Worm (Caenorhabditis elegans) whole organism, L4/young adult: Measurements from ENCODE around the gene F54E12.2.

ENCODE experiments used
- W03F9.2 ChIP-seq: fragments of 150-350 bp; optimal IDR thresholded peaks from 2 replicates; lab custom pipeline; 2014; ENCODE audit warnings: missing biosample characterization, missing genetic modification characterization
- dao-5 ChIP-seq: sonication (generic microtip); optimal IDR thresholded peaks from 2 replicates; lab custom pipeline; 2016; ENCODE audit warnings: missing genotype, missing genetic modification characterization, moderate library complexity, missing compliant biosample characterization
- him-1 ChIP-seq: sonication (generic microtip); optimal IDR thresholded peaks from 2 replicates; lab custom pipeline; 2016; ENCODE audit warnings: missing genotype, missing genetic modification reagents, missing genetic modification characterization, missing compliant biosample characterization

F54E12.2 gene

ce11 chrIV:11337021-11337420, at the start of gene F54E12.2:
Gene F54E12.2, minus strand, starts transcription at chrIV:11337184.
- peak; percentile 51 for TF ChIP-seq W03F9.2
- no peak for TF ChIP-seq him-1
- TF ChIP-seq dao-5 (tag; lab: Kevin White, UChicago), result no peak

- TF ChIP-seq dao-5 (tag; lab: Kevin White, UChicago) (no peak), him-1 (no peak), W03F9.2 (no peak)
Measured at ce11 chrIV:11379254-11379653, 42.3 kb upstream of the F54E12.2 start, which contains the start of gene fbxb-76. Gene fbxb-76, minus strand, starts transcription at chrIV:11379354.

- no peak for TF ChIP-seq W03F9.2
- TF ChIP-seq dao-5 (tag; lab: Kevin White, UChicago), result no peak
- TF ChIP-seq him-1, result no peak
Measured at ce11 chrIV:11377439-11377838, 40.5 kb upstream of the F54E12.2 start.

- TF ChIP-seq him-1, result no peak
- TF ChIP-seq W03F9.2, result no peak
- TF ChIP-seq dao-5 (tag; lab: Kevin White, UChicago), result no peak
Measured at ce11 chrIV:11375713-11376112, 38.7 kb upstream of the F54E12.2 start.

ce11 chrIV:11372366-11372997, 35.5 kb upstream of the F54E12.2 start, which contains the start of gene cbd-1:
Gene cbd-1, plus strand, starts transcription at chrIV:11372991.
- no peak for TF ChIP-seq W03F9.2
- TF ChIP-seq him-1, result no peak
- no peak for TF ChIP-seq dao-5 (tag; lab: Kevin White, UChicago)

- no peak for TF ChIP-seq W03F9.2
- TF ChIP-seq him-1, result no peak
- TF ChIP-seq dao-5 (tag; lab: Kevin White, UChicago), result no peak
Measured at ce11 chrIV:11371645-11372044, 34.7 kb upstream of the F54E12.2 start, which contains the start of gene sec-31. Gene sec-31, minus strand, starts transcription at chrIV:11371792.

- TF ChIP-seq dao-5 (tag; lab: Kevin White, UChicago), result no peak
- TF ChIP-seq W03F9.2, result no peak
Measured at ce11 chrIV:11363806-11364562, 27.0 kb upstream of the F54E12.2 start.

- TF ChIP-seq W03F9.2, result no peak
- no peak for TF ChIP-seq him-1
- TF ChIP-seq dao-5 (tag; lab: Kevin White, UChicago), result no peak
Measured at ce11 chrIV:11361409-11361808, 24.4 kb upstream of the F54E12.2 start, which contains the start of gene T01G1.4. Gene T01G1.4, minus strand, starts transcription at chrIV:11361509.

- TF ChIP-seq dao-5 (tag; lab: Kevin White, UChicago), result no peak
- TF ChIP-seq W03F9.2, result no peak
- TF ChIP-seq him-1, result no peak
Measured at ce11 chrIV:11359769-11360168, 22.8 kb upstream of the F54E12.2 start, which contains the start of gene klp-12. Gene klp-12, minus strand, starts transcription at chrIV:11359869.

- no peak for TF ChIP-seq dao-5 (tag; lab: Kevin White, UChicago)
- TF ChIP-seq W03F9.2, result no peak
- no peak for TF ChIP-seq him-1
Measured at ce11 chrIV:11353946-11354458, 17.0 kb upstream of the F54E12.2 start, which contains the start of gene T01G1.2. Gene T01G1.2, plus strand, starts transcription at chrIV:11354408.

- TF ChIP-seq dao-5 (tag; lab: Kevin White, UChicago), result no peak
- TF ChIP-seq him-1, result no peak
Measured at ce11 chrIV:11352768-11353167, 15.8 kb upstream of the F54E12.2 start.

ce11 chrIV:11351563-11351962, 14.6 kb upstream of the F54E12.2 start:
- TF ChIP-seq him-1 (no peak), dao-5 (tag; lab: Kevin White, UChicago) (no peak), W03F9.2 (no peak)

ce11 chrIV:11350809-11351208, 13.8 kb upstream of the F54E12.2 start:
- TF ChIP-seq dao-5 (tag; lab: Kevin White, UChicago), result no peak
- no peak for TF ChIP-seq W03F9.2
- no peak for TF ChIP-seq him-1

- no peak for TF ChIP-seq W03F9.2
- TF ChIP-seq him-1, result peak; percentile 46
- TF ChIP-seq dao-5 (tag; lab: Kevin White, UChicago), result no peak
Measured at ce11 chrIV:11349747-11350146, 12.8 kb upstream of the F54E12.2 start.

- TF ChIP-seq dao-5 (tag; lab: Kevin White, UChicago) (no peak), him-1 (no peak), W03F9.2 (no peak)
Measured at ce11 chrIV:11348822-11349221, 11.8 kb upstream of the F54E12.2 start.
